Worm (Caenorhabditis elegans): ENCODE measurements around the gene C45B11.8.

DNA sequence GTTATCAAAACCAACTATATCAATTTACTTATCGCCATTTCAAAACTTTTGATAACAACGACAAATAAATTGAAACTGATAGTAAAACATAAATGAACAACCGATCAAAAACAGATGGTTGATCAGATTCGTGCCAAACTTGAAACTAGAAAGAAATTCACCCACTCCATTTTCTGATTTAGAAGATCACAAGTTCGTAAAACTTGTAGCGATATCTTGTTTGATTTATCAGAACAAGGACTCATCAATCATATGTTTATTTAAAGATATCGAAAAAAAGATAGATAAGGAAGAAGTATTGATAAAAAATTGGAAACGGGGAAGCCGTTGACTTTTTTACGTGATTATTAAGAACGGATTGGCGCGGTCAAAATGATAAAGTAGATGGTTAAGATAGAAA, 46.5 kb downstream of the C45B11.8 start:
- no peak for TF ChIP-seq nhr-12 (tag; optimal IDR thresholded peaks at IDR 0.05)
- no peak for TF ChIP-seq nhr-77 (tag; optimal IDR thresholded peaks at IDR 0.05)
- TF ChIP-seq nhr-11 (tag; optimal IDR thresholded peaks at IDR 0.05): no peak
- no peak for TF ChIP-seq lsy-2 (tag; optimal IDR thresholded peaks at IDR 0.05)
- TF ChIP-seq nhr-71 (tag; optimal IDR thresholded peaks at IDR 0.05): peak; percentile 8
- no peak for TF ChIP-seq pqm-1 (tag; optimal IDR thresholded peaks at IDR 0.05)
- TF ChIP-seq mdl-1 (tag; optimal IDR thresholded peaks at IDR 0.05): no peak
- no peak for TF ChIP-seq fkh-10 (GFP tag; optimal IDR thresholded peaks at IDR 0.05)
- TF ChIP-seq nhr-237 (tag; optimal IDR thresholded peaks at IDR 0.05): no peak
- TF ChIP-seq C16A3.4 (tag; optimal IDR thresholded peaks at IDR 0.05): no peak
- peak; percentile 40 for TF ChIP-seq nhr-20 (tag; optimal IDR thresholded peaks at IDR 0.05)
- TF ChIP-seq lin-15B (tag; optimal IDR thresholded peaks at IDR 0.05): no peak
- no peak for TF ChIP-seq isw-1 (GFP tag; IDR thresholded peaks at IDR 0.05)

All from whole organism, L1 larva.